Fruit fly (Drosophila melanogaster): ENCODE data around the gene TP53INP.

- no peak for TF ChIP-seq kni (GFP tag; optimal IDR thresholded peaks at IDR 0.05)
- no peak for TF ChIP-seq CG6683 (GFP tag; optimal IDR thresholded peaks at IDR 0.05)
- no peak for TF ChIP-seq Dll (GFP tag; IDR thresholded peaks at IDR 0.05; ENCODE audit: partially characterized antibody)
- TF ChIP-seq CG7271 (tag; optimal IDR thresholded peaks at IDR 0.05): no peak
- TF ChIP-seq MESR4 (GFP tag; optimal IDR thresholded peaks at IDR 0.05): no peak
- no peak for TF ChIP-seq CG3995 (GFP tag; optimal IDR thresholded peaks at IDR 0.05)
- no peak for TF ChIP-seq Fer1 (GFP tag; optimal IDR thresholded peaks at IDR 0.05)
These were observed 4.5 kb downstream of the TP53INP start for dm6 chr3L:4411025-4411873.
